Worm (Caenorhabditis elegans) whole organism, L3 larva: Measurements from ENCODE around the gene ZK353.9.
A peak's percentile ranks its signal among the peaks of the same experiment; 100 is the strongest.

ENCODE experiments used
- R02D3.7 ChIP-seq: fragments of 150-350 bp; optimal IDR thresholded peaks from 2 replicates; lab custom pipeline; 2014; ENCODE audit warnings: missing biosample characterization, missing genetic modification characterization
- ZK546.5 ChIP-seq: sonication (generic microtip); optimal IDR thresholded peaks from 2 replicates; lab custom pipeline; 2017; ENCODE audit warnings: missing biosample characterization, missing genetic modification characterization
- aly-2 ChIP-seq: fragments of 150-350 bp; optimal IDR thresholded peaks from 2 replicates; lab custom pipeline; 2014; ENCODE audit warnings: missing biosample characterization, missing genetic modification characterization
- ama-1 ChIP-seq: fragments of 150-350 bp; optimal IDR thresholded peaks from 2 replicates; lab custom pipeline; 2018
- ceh-16 ChIP-seq: sonication (generic microtip); optimal IDR thresholded peaks from 2 replicates; lab custom pipeline; 2017; ENCODE audit warnings: missing biosample characterization, missing genetic modification characterization
- ceh-28 ChIP-seq: fragments of 150-350 bp; optimal IDR thresholded peaks from 2 replicates; lab custom pipeline; 2014; ENCODE audit warnings: missing biosample characterization, missing genetic modification reagents, missing genetic modification characterization
- ceh-82 ChIP-seq: fragments of 150-350 bp; optimal IDR thresholded peaks from 2 replicates; lab custom pipeline; 2014; ENCODE audit warnings: missing biosample characterization, missing genetic modification characterization
- ceh-9 ChIP-seq: sonication (generic microtip); optimal IDR thresholded peaks from 2 replicates; lab custom pipeline; 2018; ENCODE audit warnings: missing biosample characterization, missing genetic modification characterization
- daf-12 ChIP-seq: fragments of 150-350 bp; optimal IDR thresholded peaks from 2 replicates; lab custom pipeline; 2014; ENCODE audit warnings: missing biosample characterization, missing genetic modification reagents, missing genetic modification characterization
- egl-27 ChIP-seq: sonication (generic microtip); optimal IDR thresholded peaks from 4 replicates; lab custom pipeline; 2017; ENCODE audit warnings: missing biosample characterization, missing genetic modification reagents, missing genetic modification characterization
- egl-5 ChIP-seq: fragments of 150-350 bp; optimal IDR thresholded peaks from 2 replicates; lab custom pipeline; 2017; ENCODE audit warnings: missing biosample characterization, missing genetic modification reagents, missing genetic modification characterization, inconsistent platforms
- elt-1 ChIP-seq: fragments of 150-350 bp; optimal IDR thresholded peaks from 2 replicates; lab custom pipeline; 2014; ENCODE audit warnings: missing biosample characterization, missing genetic modification characterization
- elt-2 ChIP-seq: sonication (generic microtip); optimal IDR thresholded peaks from 2 replicates; lab custom pipeline; 2016; ENCODE audit warnings: missing genetic modification reagents, mild to moderate bottlenecking, missing genetic modification characterization, missing compliant biosample characterization
- elt-3 ChIP-seq, 3 experiments: fragments of 150-350 bp in 1 of 3; sonication (generic microtip) in 2 of 3; optimal IDR thresholded peaks; 2 replicates in 2 of 3; 4 replicates in 1 of 3; lab custom pipeline; 2014 to 2017; ENCODE audit warnings: missing biosample characterization in 3 of 3, missing genetic modification characterization in 3 of 3
- eor-1 ChIP-seq, 2 experiments: fragments of 150-350 bp; optimal IDR thresholded peaks; 2 replicates each; lab custom pipeline; 2014 to 2018; ENCODE audit warnings: missing biosample characterization in 2 of 2, missing genetic modification characterization in 2 of 2
- fkh-10 ChIP-seq: sonication (generic microtip); optimal IDR thresholded peaks from 2 replicates; lab custom pipeline; 2017; ENCODE audit warnings: missing biosample characterization, missing genetic modification reagents, missing genetic modification characterization
- fkh-2 ChIP-seq: fragments of 150-350 bp; optimal IDR thresholded peaks from 2 replicates; lab custom pipeline; 2014; ENCODE audit warnings: missing biosample characterization, missing genetic modification reagents, missing genetic modification characterization
- fos-1 ChIP-seq: fragments of 150-350 bp; optimal IDR thresholded peaks from 2 replicates; lab custom pipeline; 2014; ENCODE audit warnings: missing biosample characterization, missing genetic modification characterization
- hmg-11 ChIP-seq: sonication (generic microtip); optimal IDR thresholded peaks from 2 replicates; lab custom pipeline; 2016; ENCODE audit warnings: missing genetic modification characterization, missing compliant biosample characterization
- jun-1 ChIP-seq: fragments of 150-350 bp; optimal IDR thresholded peaks from 2 replicates; lab custom pipeline; 2014; ENCODE audit warnings: missing biosample characterization, missing genetic modification reagents, missing genetic modification characterization
- lin-15B ChIP-seq: fragments of 150-350 bp; optimal IDR thresholded peaks from 2 replicates; lab custom pipeline; 2014; ENCODE audit warnings: missing biosample characterization, missing genetic modification characterization
- lin-39 ChIP-seq: fragments of 150-350 bp; optimal IDR thresholded peaks from 2 replicates; lab custom pipeline; 2018; ENCODE audit warnings: missing biosample characterization, missing genetic modification reagents, missing genetic modification characterization
- lsy-12 ChIP-seq: sonication (generic microtip); optimal IDR thresholded peaks from 2 replicates; lab custom pipeline; 2016; ENCODE audit warnings: mild to moderate bottlenecking, missing genetic modification characterization, missing compliant biosample characterization
- mdl-1 ChIP-seq: fragments of 150-350 bp; optimal IDR thresholded peaks from 2 replicates; lab custom pipeline; 2014; ENCODE audit warnings: missing biosample characterization, missing genetic modification characterization
- mml-1 ChIP-seq: fragments of 150-350 bp; sonication (generic microtip); optimal IDR thresholded peaks from 3 replicates; lab custom pipeline; 2014; ENCODE audit warnings: missing biosample characterization, missing genetic modification characterization
- nhr-11 ChIP-seq: fragments of 150-350 bp; optimal IDR thresholded peaks from 2 replicates; lab custom pipeline; 2014; ENCODE audit warnings: missing biosample characterization, missing genetic modification characterization
- nhr-12 ChIP-seq: fragments of 150-350 bp; optimal IDR thresholded peaks from 2 replicates; lab custom pipeline; 2014; ENCODE audit warnings: missing biosample characterization, missing genetic modification characterization
- nhr-23 ChIP-seq: fragments of 150-350 bp; optimal IDR thresholded peaks from 2 replicates; lab custom pipeline; 2014; ENCODE audit warnings: missing biosample characterization, missing genetic modification reagents, missing genetic modification characterization
- nhr-237 ChIP-seq: fragments of 150-350 bp; optimal IDR thresholded peaks from 2 replicates; lab custom pipeline; 2014; ENCODE audit warnings: missing biosample characterization, missing genetic modification characterization
- nhr-25 ChIP-seq: sonication (generic microtip); optimal IDR thresholded peaks from 2 replicates; lab custom pipeline; 2017; ENCODE audit warnings: missing biosample characterization, missing genetic modification characterization
- nhr-28 ChIP-seq: fragments of 150-350 bp; optimal IDR thresholded peaks from 2 replicates; lab custom pipeline; 2014; ENCODE audit warnings: missing biosample characterization, missing genetic modification characterization
- nhr-43 ChIP-seq: sonication (generic microtip); optimal IDR thresholded peaks from 2 replicates; lab custom pipeline; 2016; ENCODE audit warnings: mild to moderate bottlenecking, missing genetic modification characterization, missing compliant biosample characterization; ENCODE audit not compliant: poor library complexity, severe bottlenecking
- nhr-67 ChIP-seq: fragments of 150-350 bp; optimal IDR thresholded peaks from 2 replicates; lab custom pipeline; 2014; ENCODE audit warnings: missing biosample characterization, missing genetic modification characterization
- nhr-76 ChIP-seq: fragments of 150-350 bp; sonication (generic microtip); optimal IDR thresholded peaks from 5 replicates; lab custom pipeline; 2014; ENCODE audit warnings: missing biosample characterization, missing genetic modification characterization
- nhr-77 ChIP-seq: fragments of 150-350 bp; optimal IDR thresholded peaks from 2 replicates; lab custom pipeline; 2014; ENCODE audit warnings: missing biosample characterization, missing genetic modification characterization
- pha-4 ChIP-seq: fragments of 150-350 bp; optimal IDR thresholded peaks from 2 replicates; lab custom pipeline; 2014; ENCODE audit warnings: missing biosample characterization, missing genetic modification reagents, missing genetic modification characterization
- pqm-1 ChIP-seq: fragments of 150-350 bp; optimal IDR thresholded peaks from 2 replicates; lab custom pipeline; 2017; ENCODE audit warnings: missing biosample characterization, missing genetic modification characterization, inconsistent platforms
- sea-2 ChIP-seq: fragments of 150-350 bp; sonication (generic microtip); optimal IDR thresholded peaks from 4 replicates; lab custom pipeline; 2014; ENCODE audit warnings: missing biosample characterization, missing genetic modification reagents, missing genetic modification characterization
- skn-1 ChIP-seq: fragments of 150-350 bp; optimal IDR thresholded peaks from 2 replicates; lab custom pipeline; 2014; ENCODE audit warnings: missing biosample characterization, missing genetic modification characterization
- snpc-4 ChIP-seq: fragments of 150-350 bp; optimal IDR thresholded peaks from 2 replicates; lab custom pipeline; 2014; ENCODE audit warnings: missing biosample characterization, missing genetic modification characterization
- tbx-2 ChIP-seq: sonication (generic microtip); optimal IDR thresholded peaks from 2 replicates; lab custom pipeline; 2016; ENCODE audit warnings: mild to moderate bottlenecking, missing genetic modification characterization, missing compliant biosample characterization
- unc-39 ChIP-seq: sonication (generic microtip); optimal IDR thresholded peaks from 4 replicates; lab custom pipeline; 2017; ENCODE audit warnings: missing biosample characterization, missing genetic modification characterization
- unc-62 ChIP-seq: fragments of 150-350 bp; sonication (generic microtip); optimal IDR thresholded peaks from 4 replicates; lab custom pipeline; 2014; ENCODE audit warnings: missing biosample characterization, missing genetic modification reagents, missing genetic modification characterization
- zag-1 ChIP-seq: fragments of 150-350 bp; optimal IDR thresholded peaks from 2 replicates; lab custom pipeline; 2014; ENCODE audit warnings: missing biosample characterization, missing genetic modification characterization
- ztf-11 ChIP-seq: fragments of 150-350 bp; optimal IDR thresholded peaks from 2 replicates; lab custom pipeline; 2014; ENCODE audit warnings: missing biosample characterization, missing genetic modification characterization
- ztf-4 ChIP-seq: fragments of 150-350 bp; optimal IDR thresholded peaks from 2 replicates; lab custom pipeline; 2014; ENCODE audit warnings: missing biosample characterization, missing genetic modification characterization

ZK353.9 gene

DNA sequence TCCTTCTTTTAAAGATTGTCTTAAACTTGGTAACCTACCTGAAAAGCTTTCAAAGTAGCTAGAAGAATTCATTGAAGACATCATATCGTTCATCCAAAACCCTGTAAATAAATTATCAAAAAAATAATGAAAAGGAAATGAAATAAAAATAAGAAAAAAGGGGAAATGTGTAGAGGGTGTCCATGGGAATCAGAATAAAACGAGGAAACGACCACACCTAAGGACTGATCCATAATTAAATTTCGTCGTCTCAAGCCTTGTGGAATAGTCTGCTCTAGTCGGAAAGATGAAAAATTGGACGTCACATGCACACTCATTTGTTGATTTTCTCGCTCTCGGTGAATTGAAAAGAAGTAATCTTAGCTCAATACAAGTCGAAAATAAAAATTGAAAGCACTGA lies 25.8 kb downstream of the ZK353.9 start, which contains the start of gene ZK1236.9:
ZK1236.9 (minus strand) TSS at position 101 of the 400 bp plus-strand sequence.
- TF ChIP-seq elt-1 (tag; lab: Kevin White, UChicago) (no peak), daf-12 (tag; lab: Kevin White, UChicago) (no peak)

DNA sequence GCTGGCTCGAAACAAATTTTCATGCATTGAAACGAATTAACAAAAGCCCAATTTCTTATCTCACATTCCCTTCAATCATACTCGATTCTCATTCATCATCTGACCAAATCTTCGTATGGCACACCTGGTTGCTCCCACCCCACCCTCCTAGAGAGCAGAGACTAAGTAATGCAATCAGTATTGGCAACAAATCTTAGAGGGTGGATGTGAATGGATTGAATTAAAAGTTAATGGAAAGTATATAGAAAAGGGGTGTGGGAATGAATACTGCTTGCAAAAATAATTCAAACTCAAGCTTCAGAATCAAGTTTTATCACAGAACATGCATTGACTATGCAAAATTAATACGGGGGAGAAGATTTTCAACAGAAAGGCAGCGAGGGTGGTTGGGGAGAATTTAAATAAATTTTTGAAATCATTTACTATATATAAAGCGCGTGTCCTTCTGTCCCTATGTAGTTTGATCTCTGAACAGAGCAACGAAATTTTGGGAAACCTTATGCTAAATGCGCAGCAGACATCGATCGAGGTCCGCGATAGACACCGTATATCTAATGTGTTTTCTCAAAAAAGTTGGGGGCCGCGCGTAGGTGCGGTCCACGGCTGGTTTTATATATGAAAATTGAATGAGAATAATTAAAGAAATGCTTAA lies 28.6 kb downstream of the ZK353.9 start:
- TF ChIP-seq nhr-25 (tag; lab: Kevin White, UChicago) (no peak), ama-1 (peak; percentile 45)

DNA sequence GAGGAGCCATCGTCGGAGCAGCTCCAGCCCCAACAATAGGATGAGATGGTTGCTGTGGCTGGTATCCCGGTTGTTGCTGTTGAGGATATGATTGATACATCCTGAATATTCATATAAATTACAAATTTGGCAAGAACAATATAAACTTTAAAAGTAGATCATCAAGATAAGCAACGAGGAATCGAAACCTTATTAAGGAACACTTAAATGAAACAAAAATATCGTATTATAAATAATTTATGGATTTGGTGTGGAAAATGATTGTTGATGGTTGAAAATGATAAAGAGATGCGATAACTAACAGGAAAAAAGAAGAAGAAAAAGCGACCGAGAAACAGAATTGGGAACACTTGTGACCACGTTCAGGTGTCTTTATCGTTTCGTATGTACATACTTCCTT lies 30.0 kb downstream of the ZK353.9 start, which contains the start of gene pqn-96:
pqn-96 (minus strand) TSS at position 101 of the 400 bp plus-strand sequence.
- TF ChIP-seq nhr-25 (tag; lab: Kevin White, UChicago) (no peak), nhr-23 (tag; lab: Kevin White, UChicago) (no peak), nhr-237 (tag; lab: Kevin White, UChicago) (no peak), fos-1 (no peak), R02D3.7 (tag; lab: Kevin White, UChicago) (no peak)

- no peak for TF ChIP-seq nhr-77
- TF ChIP-seq nhr-12 (tag; lab: Kevin White, UChicago) = no peak
- TF ChIP-seq elt-2 = peak; percentile 69
- TF ChIP-seq elt-1 (tag; lab: Kevin White, UChicago) = no peak
- peak; percentile 9 for TF ChIP-seq fos-1
- peak; percentile 81 for TF ChIP-seq tbx-2 (tag; lab: Kevin White, UChicago)
- peak; percentile 31 for TF ChIP-seq nhr-23 (tag; lab: Kevin White, UChicago)
- TF ChIP-seq ceh-9 (tag; lab: Kevin White, UChicago) = no peak
- no peak for TF ChIP-seq aly-2 (tag; lab: Kevin White, UChicago)
- TF ChIP-seq egl-27 (tag; lab: Kevin White, UChicago) = no peak
- TF ChIP-seq ceh-82 (tag; lab: Kevin White, UChicago) = no peak
- no peak for TF ChIP-seq skn-1 (tag; lab: Kevin White, UChicago)
- TF ChIP-seq R02D3.7 (tag; lab: Kevin White, UChicago) = no peak
- no peak for TF ChIP-seq nhr-76 (tag; lab: Kevin White, UChicago)
- TF ChIP-seq jun-1 (tag; lab: Kevin White, UChicago) = no peak
- no peak for TF ChIP-seq fkh-10 (GFP tag; lab: Kevin White, UChicago)
- TF ChIP-seq nhr-237 (tag; lab: Kevin White, UChicago) = no peak
- TF ChIP-seq snpc-4 (tag; lab: Kevin White, UChicago) = peak; percentile 33
- no peak for TF ChIP-seq nhr-67 (tag; lab: Kevin White, UChicago)
- no peak for TF ChIP-seq ZK546.5
- TF ChIP-seq ztf-11 (tag; lab: Kevin White, UChicago) = no peak
- no peak for TF ChIP-seq ceh-28
- TF ChIP-seq lin-15B (tag; lab: Kevin White, UChicago) = peak; percentile 53
- no peak for TF ChIP-seq zag-1 (tag; lab: Kevin White, UChicago)
- no peak for TF ChIP-seq nhr-11 (tag; lab: Kevin White, UChicago)
- peak; percentile 99 for TF ChIP-seq ama-1
- peak in 1 of 2 experiments; percentile 71 for TF ChIP-seq eor-1 (tag; optimal IDR thresholded peaks at IDR 0.05; lab: Kevin White, UChicago)
- TF ChIP-seq nhr-28 (tag; lab: Kevin White, UChicago) = no peak
- no peak for TF ChIP-seq sea-2 (GFP tag; lab: Kevin White, UChicago)
- peak; percentile 73 for TF ChIP-seq nhr-25 (tag; lab: Kevin White, UChicago)
- TF ChIP-seq pqm-1 (tag; lab: Kevin White, UChicago) = no peak
- no peak for TF ChIP-seq unc-39
- peak; percentile 67 for TF ChIP-seq lsy-12
- no peak for TF ChIP-seq egl-5
- TF ChIP-seq elt-3 (tag; optimal IDR thresholded peaks at IDR 0.05; lab: Kevin White, UChicago) = no peak
- peak; percentile 11 for TF ChIP-seq lin-39 (tag; lab: Kevin White, UChicago)
- no peak for TF ChIP-seq unc-62
- peak; percentile 52 for TF ChIP-seq nhr-43
- peak; percentile 93 for TF ChIP-seq pha-4 (tag; lab: Kevin White, UChicago)
- peak; percentile 66 for TF ChIP-seq ceh-16
- no peak for TF ChIP-seq daf-12 (tag; lab: Kevin White, UChicago)
- no peak for TF ChIP-seq fkh-2 (tag; lab: Kevin White, UChicago)
- no peak for TF ChIP-seq mml-1 (tag; lab: Kevin White, UChicago)
- TF ChIP-seq mdl-1 = no peak
- peak; percentile 20 for TF ChIP-seq hmg-11
- TF ChIP-seq ztf-4 (tag; lab: Kevin White, UChicago) = peak; percentile 95
Measured at ce11 chrIII:8443557-8444131, 34.3 kb downstream of the ZK353.9 start, which contains the start of gene ufbp-1. Gene ufbp-1 (minus strand): TSS chrIII:8443607.
